Worm (Caenorhabditis elegans): ENCODE data around the gene ham-2.

- TF ChIP-seq fkh-10 (GFP tag; optimal IDR thresholded peaks at IDR 0.05) (no peak), sox-2 (GFP tag; IDR thresholded peaks at IDR 0.05) (no peak), nfya-1 (tag; optimal IDR thresholded peaks at IDR 0.05) (no peak), pax-1 (tag; optimal IDR thresholded peaks at IDR 0.05) (no peak)
Measured at ce11 chrX:4569276-4569675, 14.8 kb downstream of the ham-2 start.
